Fruit fly (Drosophila melanogaster) whole organism, embryonic: Measurements from ENCODE around the gene pigs.

Source experiments
- Aef1 ChIP-seq: fragments of 200-800 bp; sonication (Bioruptor generic); IDR thresholded peaks from 3 replicates; pipeline ENCODE4 v1.3.6; 2022; ENCODE audit warnings: missing biosample characterization, missing genetic modification characterization
- BtbVII ChIP-seq: fragments of 200-800 bp; sonication (Bioruptor generic); optimal IDR thresholded peaks from 3 replicates; lab custom pipeline; 2017; ENCODE audit warnings: missing biosample characterization, mild to moderate bottlenecking, missing genetic modification characterization
- CG10147 ChIP-seq: fragments of 200-800 bp; sonication (Bioruptor generic); optimal IDR thresholded peaks from 2 replicates; lab custom pipeline; 2019; ENCODE audit warnings: missing biosample characterization, mild to moderate bottlenecking, missing genetic modification characterization, moderate library complexity
- CG12744 ChIP-seq: fragments of 200-800 bp; sonication (Bioruptor generic); optimal IDR thresholded peaks from 2 replicates; lab custom pipeline; 2016; ENCODE audit warnings: missing biosample characterization, missing genetic modification characterization
- CG14710 ChIP-seq: fragments of 200-800 bp; sonication (Bioruptor generic); optimal IDR thresholded peaks from 3 replicates; lab custom pipeline; 2019; ENCODE audit warnings: missing biosample characterization, mild to moderate bottlenecking, missing genetic modification characterization, moderate library complexity
- CG15479 ChIP-seq: fragments of 200-800 bp; sonication (Bioruptor generic); optimal IDR thresholded peaks from 3 replicates; lab custom pipeline; 2019; ENCODE audit warnings: missing biosample characterization, mild to moderate bottlenecking, missing genetic modification characterization, moderate library complexity
- CG17359 ChIP-seq: fragments of 200-800 bp; sonication (Bioruptor generic); optimal IDR thresholded peaks from 3 replicates; lab custom pipeline; 2018; ENCODE audit warnings: missing biosample characterization, mild to moderate bottlenecking, missing genetic modification characterization, moderate library complexity
- CG17802 ChIP-seq: fragments of 200-800 bp; sonication (Bioruptor generic); optimal IDR thresholded peaks from 2 replicates; lab custom pipeline; 2018; ENCODE audit warnings: missing biosample characterization, mild to moderate bottlenecking, missing genetic modification characterization, moderate library complexity
- CG1792 ChIP-seq: fragments of 200-800 bp; sonication (Bioruptor generic); optimal IDR thresholded peaks from 2 replicates; lab custom pipeline; 2016; ENCODE audit warnings: missing biosample characterization, missing genetic modification characterization
- CG30431 ChIP-seq: fragments of 200-800 bp; sonication (Bioruptor generic); optimal IDR thresholded peaks from 2 replicates; lab custom pipeline; 2017; ENCODE audit warnings: missing biosample characterization, missing genetic modification characterization
- CG3163 ChIP-seq: fragments of 200-800 bp; sonication (Bioruptor generic); optimal IDR thresholded peaks from 3 replicates; lab custom pipeline; 2016; ENCODE audit warnings: missing biosample characterization, missing genetic modification characterization
- CG33213 ChIP-seq: fragments of 200-800 bp; sonication (Bioruptor generic); optimal IDR thresholded peaks from 3 replicates; lab custom pipeline; 2016; ENCODE audit warnings: missing biosample characterization, missing genetic modification characterization
- CG3847 ChIP-seq: fragments of 200-800 bp; sonication (Bioruptor generic); IDR thresholded peaks from 2 replicates; pipeline ENCODE4 v1.3.6; 2022; ENCODE audit warnings: missing biosample characterization, missing genetic modification characterization
- CG4820 ChIP-seq: fragments of 200-800 bp; sonication (Bioruptor generic); optimal IDR thresholded peaks from 3 replicates; lab custom pipeline; 2016; ENCODE audit warnings: missing biosample characterization, missing genetic modification characterization
- CG7372 ChIP-seq: fragments of 200-800 bp; sonication (Bioruptor generic); IDR thresholded peaks from 2 replicates; pipeline ENCODE4 v1.3.6; 2022; ENCODE audit warnings: missing biosample characterization, missing genetic modification characterization
- CG7928 ChIP-seq: fragments of 200-800 bp; sonication (Bioruptor generic); optimal IDR thresholded peaks from 2 replicates; lab custom pipeline; 2017; ENCODE audit warnings: missing biosample characterization, mild to moderate bottlenecking, missing genetic modification characterization
- CG7987 ChIP-seq: fragments of 200-800 bp; sonication (Bioruptor generic); optimal IDR thresholded peaks from 2 replicates; lab custom pipeline; 2018; ENCODE audit warnings: missing biosample characterization, mild to moderate bottlenecking, missing genetic modification characterization, moderate library complexity
- CG8089 ChIP-seq: fragments of 200-800 bp; sonication (Bioruptor generic); optimal IDR thresholded peaks from 3 replicates; lab custom pipeline; 2016; ENCODE audit warnings: missing biosample characterization, missing genetic modification characterization
- Camta ChIP-seq: fragments of 200-800 bp; sonication (Bioruptor generic); optimal IDR thresholded peaks from 2 replicates; lab custom pipeline; 2016; ENCODE audit warnings: missing biosample characterization, missing genetic modification characterization
- Doc2 ChIP-seq: fragments of 200-800 bp; sonication (Bioruptor generic); IDR thresholded peaks from 2 replicates; pipeline ENCODE4 v1.3.6; 2022; ENCODE audit warnings: missing biosample characterization, missing genetic modification characterization
- Dp ChIP-seq: fragments of 200-800 bp; sonication (Bioruptor generic); optimal IDR thresholded peaks from 2 replicates; lab custom pipeline; 2018; ENCODE audit warnings: missing biosample characterization, mild to moderate bottlenecking, missing genetic modification characterization, moderate library complexity
- ERR ChIP-seq: fragments of 200-800 bp; sonication (Bioruptor generic); optimal IDR thresholded peaks from 2 replicates; lab custom pipeline; 2016; ENCODE audit warnings: missing biosample characterization, missing genetic modification characterization
- Fer1 ChIP-seq: fragments of 200-800 bp; sonication (Bioruptor generic); optimal IDR thresholded peaks from 2 replicates; lab custom pipeline; 2017; ENCODE audit warnings: missing biosample characterization, mild to moderate bottlenecking, missing genetic modification characterization
- GATAe ChIP-seq: fragments of 200-800 bp; sonication (Bioruptor generic); conservative IDR thresholded peaks from 2 replicates; pipeline ENCODE4 v1.3.6; 2022; ENCODE audit warnings: missing biosample characterization, missing genetic modification characterization
- Lim3 ChIP-seq: fragments of 200-800 bp; sonication (Bioruptor generic); IDR thresholded peaks from 2 replicates; pipeline ENCODE4 v1.3.6; 2022; ENCODE audit warnings: missing biosample characterization, missing genetic modification characterization
- Neu2 ChIP-seq: fragments of 200-800 bp; sonication (Bioruptor generic); optimal IDR thresholded peaks from 3 replicates; lab custom pipeline; 2016; ENCODE audit warnings: missing biosample characterization, missing genetic modification characterization, borderline replicate concordance
- Nf-YA ChIP-seq: fragments of 200-800 bp; sonication (Bioruptor generic); IDR thresholded peaks from 2 replicates; pipeline ENCODE4 v1.3.6; 2022; ENCODE audit warnings: missing biosample characterization, missing genetic modification characterization
- PHDP ChIP-seq: fragments of 200-800 bp; sonication (Bioruptor generic); optimal IDR thresholded peaks from 3 replicates; lab custom pipeline; 2018; ENCODE audit warnings: missing biosample characterization, mild to moderate bottlenecking, missing genetic modification characterization, moderate library complexity
- Poxn ChIP-seq: fragments of 200-800 bp; sonication (Bioruptor generic); IDR thresholded peaks from 2 replicates; pipeline ENCODE4 v1.3.6; 2022; ENCODE audit warnings: missing biosample characterization, missing genetic modification characterization
- Scr ChIP-seq: fragments of 200-800 bp; sonication (Bioruptor generic); IDR thresholded peaks from 2 replicates; pipeline ENCODE4 v1.3.6; 2022; ENCODE audit warnings: missing biosample characterization, missing genetic modification characterization; ENCODE audit not compliant: partially characterized antibody
- Vsx1 ChIP-seq: fragments of 200-800 bp; sonication (Bioruptor generic); optimal IDR thresholded peaks from 2 replicates; lab custom pipeline; 2017; ENCODE audit warnings: missing biosample characterization, mild to moderate bottlenecking, missing genetic modification characterization, missing genetic modification reagents
- amos ChIP-seq: fragments of 200-800 bp; sonication (Bioruptor generic); IDR thresholded peaks from 2 replicates; pipeline ENCODE4 v1.3.6; 2022; ENCODE audit warnings: missing biosample characterization, missing genetic modification characterization; ENCODE audit not compliant: partially characterized antibody
- ato ChIP-seq: fragments of 200-800 bp; sonication (Bioruptor generic); IDR thresholded peaks from 2 replicates; pipeline ENCODE4 v1.3.6; 2022; ENCODE audit warnings: missing biosample characterization, missing genetic modification characterization; ENCODE audit not compliant: partially characterized antibody
- bcd ChIP-seq: fragments of 200-800 bp; sonication (Bioruptor generic); optimal IDR thresholded peaks from 2 replicates; lab custom pipeline; 2017; ENCODE audit warnings: missing biosample characterization, mild to moderate bottlenecking, missing genetic modification characterization
- bigmax ChIP-seq: fragments of 200-800 bp; sonication (Bioruptor generic); optimal IDR thresholded peaks from 2 replicates; lab custom pipeline; 2018; ENCODE audit warnings: missing biosample characterization, mild to moderate bottlenecking, missing genetic modification characterization
- cad ChIP-seq: fragments of >200 bp; optimal IDR thresholded peaks from 2 replicates; lab custom pipeline; 2017; ENCODE audit warnings: missing biosample characterization, missing genetic modification characterization
- caup ChIP-seq: fragments of 200-800 bp; sonication (Bioruptor generic); optimal IDR thresholded peaks from 3 replicates; lab custom pipeline; 2017; ENCODE audit warnings: missing biosample characterization, mild to moderate bottlenecking, missing genetic modification characterization, moderate library complexity; ENCODE audit not compliant: severe bottlenecking
- crol ChIP-seq: fragments of 200-800 bp; sonication (Bioruptor generic); IDR thresholded peaks from 2 replicates; pipeline ENCODE4 v1.3.6; 2022; ENCODE audit warnings: missing biosample characterization, missing genetic modification characterization
- da ChIP-seq: fragments of 200-800 bp; sonication (Bioruptor generic); optimal IDR thresholded peaks from 2 replicates; lab custom pipeline; 2016; ENCODE audit warnings: missing biosample characterization, missing genetic modification characterization
- danr ChIP-seq: fragments of 200-800 bp; sonication (Bioruptor generic); IDR thresholded peaks from 2 replicates; pipeline ENCODE4 v1.3.6; 2022; ENCODE audit warnings: missing biosample characterization, missing genetic modification characterization
- dpn ChIP-seq, 2 experiments: fragments of 200-800 bp; sonication (Bioruptor generic); optimal IDR thresholded peaks; 3 replicates each; lab custom pipeline; 2016; ENCODE audit warnings: missing biosample characterization in 2 of 2, missing genetic modification characterization in 2 of 2
- gfzf ChIP-seq: fragments of 200-800 bp; sonication (Bioruptor generic); optimal IDR thresholded peaks from 2 replicates; lab custom pipeline; 2016; ENCODE audit warnings: missing biosample characterization, mild to moderate bottlenecking, missing genetic modification characterization, moderate library complexity
- grau ChIP-seq: fragments of 200-800 bp; optimal IDR thresholded peaks from 3 replicates; lab custom pipeline; 2019; ENCODE audit warnings: missing biosample characterization, mild to moderate bottlenecking, missing genetic modification characterization, moderate library complexity
- lbe ChIP-seq: fragments of 200-800 bp; sonication (Bioruptor generic); optimal IDR thresholded peaks from 2 replicates; lab custom pipeline; 2016; ENCODE audit warnings: missing biosample characterization, mild to moderate bottlenecking, missing genetic modification characterization
- org-1 ChIP-seq: fragments of 200-800 bp; sonication (Bioruptor generic); optimal IDR thresholded peaks from 2 replicates; lab custom pipeline; 2017; ENCODE audit warnings: missing biosample characterization, missing genetic modification characterization
- pfk ChIP-seq: fragments of 200-800 bp; sonication (Bioruptor generic); optimal IDR thresholded peaks from 2 replicates; lab custom pipeline; 2018; ENCODE audit warnings: missing biosample characterization, mild to moderate bottlenecking, missing genetic modification characterization, moderate library complexity
- pita ChIP-seq: fragments of 200-800 bp; sonication (Bioruptor generic); optimal IDR thresholded peaks from 2 replicates; lab custom pipeline; 2017; ENCODE audit warnings: missing biosample characterization, mild to moderate bottlenecking, missing genetic modification characterization
- psq ChIP-seq: fragments of 200-800 bp; sonication (Bioruptor generic); optimal IDR thresholded peaks from 2 replicates; lab custom pipeline; 2017; ENCODE audit warnings: missing biosample characterization, missing genetic modification characterization
- tap ChIP-seq: fragments of 200-800 bp; optimal IDR thresholded peaks from 3 replicates; lab custom pipeline; 2019; ENCODE audit warnings: missing biosample characterization, mild to moderate bottlenecking, missing genetic modification characterization, moderate library complexity
- vfl ChIP-seq: fragments of 200-800 bp; sonication (Bioruptor generic); optimal IDR thresholded peaks from 2 replicates; lab custom pipeline; 2016; ENCODE audit warnings: missing biosample characterization, missing genetic modification characterization

The pigs gene

DNA sequence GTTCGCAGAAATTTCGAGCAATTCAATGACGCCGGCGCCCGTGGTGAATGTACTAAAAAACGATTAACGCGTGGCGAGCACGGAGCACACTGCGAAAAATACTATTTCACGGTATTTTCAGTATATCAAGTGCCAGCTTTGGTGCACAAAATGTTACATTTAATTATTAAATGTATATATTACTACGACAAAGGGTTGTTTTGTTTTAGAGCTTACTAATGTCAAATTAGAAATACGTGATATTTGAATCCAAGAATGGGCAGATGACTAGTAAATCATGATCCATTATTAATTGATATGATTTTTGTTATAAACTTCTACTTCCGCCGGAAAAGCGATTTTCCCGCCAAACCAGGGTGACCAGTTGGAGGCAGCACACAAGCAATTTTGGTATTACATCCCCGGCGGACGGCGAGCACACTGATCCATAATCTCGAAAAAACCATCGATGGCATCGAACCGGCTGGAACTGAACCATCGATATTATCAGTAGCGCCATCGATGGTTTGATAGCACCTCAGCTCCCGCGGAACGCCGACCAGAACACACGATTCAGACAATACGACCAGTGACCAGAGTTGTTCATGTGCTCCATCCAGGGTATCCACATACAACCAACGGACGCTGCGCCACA, 54.5 kb downstream of the pigs start, which contains the start of the genes CG3226 and Cdc7 (continued):
- TF ChIP-seq amos (GFP tag; lab: Robert Waterston, UW) (peak; percentile 87), PHDP (tag; lab: Kevin White, UChicago) (peak; percentile 78), Dp (GFP tag; lab: Kevin White, UChicago) (peak; percentile 62), CG14710 (tag; lab: Kevin White, UChicago) (peak; percentile 93), CG7928 (GFP tag; lab: Kevin White, UChicago) (peak; percentile 43), Lim3 (no peak), lbe (GFP tag; lab: Kevin White, UChicago) (peak; percentile 23), ERR (GFP tag; lab: Kevin White, UChicago) (no peak), CG1792 (GFP tag; lab: Kevin White, UChicago) (no peak), pfk (GFP tag; lab: Kevin White, UChicago) (peak; percentile 66), bcd (GFP tag; lab: Kevin White, UChicago) (peak; percentile 83), CG33213 (GFP tag; lab: Kevin White, UChicago) (peak; percentile 63), da (GFP tag; lab: Kevin White, UChicago) (no peak), CG4820 (GFP tag; lab: Kevin White, UChicago) (peak; percentile 15), tap (tag; lab: Kevin White, UChicago) (peak; percentile 47), Camta (GFP tag; lab: Kevin White, UChicago) (peak; percentile 41), vfl (no peak), danr (GFP tag; lab: Robert Waterston, UW) (no peak), BtbVII (GFP tag; lab: Kevin White, UChicago) (peak; percentile 83), Poxn (GFP tag; lab: Robert Waterston, UW) (no peak), psq (GFP tag; lab: Kevin White, UChicago) (no peak), dpn (GFP tag; optimal IDR thresholded peaks at IDR 0.05; lab: Kevin White, UChicago) (peak; percentile 25 to 46), CG8089 (peak; percentile 19), cad (GFP tag; lab: Kevin White, UChicago) (no peak), CG17359 (tag; lab: Kevin White, UChicago) (peak; percentile 44), CG7987 (peak; percentile 89), Doc2 (GFP tag; lab: Robert Waterston, UW) (no peak), ato (GFP tag; lab: Robert Waterston, UW) (peak; percentile 73), GATAe (no peak), caup (GFP tag; lab: Kevin White, UChicago) (peak; percentile 91), pita (GFP tag; lab: Kevin White, UChicago) (no peak), CG3163 (GFP tag; lab: Kevin White, UChicago) (peak; percentile 50), Aef1 (no peak), Nf-YA (GFP tag; lab: Robert Waterston, UW) (no peak), gfzf (GFP tag; lab: Kevin White, UChicago) (peak; percentile 83), Neu2 (GFP tag; lab: Kevin White, UChicago) (no peak), CG30431 (peak; percentile 42), Scr (GFP tag; lab: Robert Waterston, UW) (peak; percentile 71), Vsx1 (peak; percentile 78), grau (tag; lab: Kevin White, UChicago) (peak; percentile 69), crol (no peak; the same call in 1 of the 2 replicates), CG15479 (GFP tag; lab: Kevin White, UChicago) (peak; percentile 10), org-1 (peak; percentile 52), CG3847 (GFP tag; lab: Robert Waterston, UW) (peak; percentile 57; the same call in 1 of the 2 replicates), CG10147 (GFP tag; lab: Kevin White, UChicago) (peak; percentile 65), bigmax (GFP tag; lab: Kevin White, UChicago) (no peak), CG17802 (peak; percentile 38), CG12744 (GFP tag; lab: Kevin White, UChicago) (no peak), CG7372 (GFP tag; lab: Robert Waterston, UW) (peak; percentile 40; the same call in 1 of the 2 replicates), Fer1 (GFP tag; lab: Kevin White, UChicago) (peak; percentile 90)
